Worm (Caenorhabditis elegans) whole organism, mixed stage, embryonic: ENCODE measurements around the gene pod-1.

ENCODE experiments used
- M03D4.4 ChIP-seq: sonication (generic microtip); optimal IDR thresholded peaks from 2 replicates; lab custom pipeline; 2017; ENCODE audit warnings: mild to moderate bottlenecking, missing genetic modification characterization, missing compliant biosample characterization
- bed-3 ChIP-seq: fragments of 200-800 bp; sonication (Bioruptor generic); optimal IDR thresholded peaks from 3 replicates; lab custom pipeline; 2018; ENCODE audit warnings: mild to moderate bottlenecking, missing genetic modification characterization, moderate library complexity, missing compliant biosample characterization
- elt-1 ChIP-seq: sonication (generic microtip); optimal IDR thresholded peaks from 2 replicates; lab custom pipeline; 2017; ENCODE audit warnings: missing genetic modification characterization, mild to moderate bottlenecking, missing compliant biosample characterization, antibody characterized with exemption, moderate library complexity, borderline replicate concordance; ENCODE audit not compliant: insufficient read depth
- nhr-237 ChIP-seq: fragments of 150-350 bp; optimal IDR thresholded peaks from 2 replicates; lab custom pipeline; 2014; ENCODE audit warnings: missing biosample characterization, missing genetic modification characterization
- pha-4 ChIP-seq: fragments of 150-350 bp; optimal IDR thresholded peaks from 2 replicates; lab custom pipeline; 2018; ENCODE audit warnings: missing biosample characterization, missing genetic modification reagents, missing genetic modification characterization
- sem-2 ChIP-seq: fragments of 200-800 bp; sonication (Bioruptor generic); optimal IDR thresholded peaks from 2 replicates; lab custom pipeline; 2018; ENCODE audit warnings: mild to moderate bottlenecking, missing genetic modification characterization, missing compliant biosample characterization
- snpc-4 ChIP-seq: fragments of 150-350 bp; optimal IDR thresholded peaks from 2 replicates; lab custom pipeline; 2014; ENCODE audit warnings: missing biosample characterization, missing genetic modification characterization
- unc-39 ChIP-seq: fragments of 150-350 bp; optimal IDR thresholded peaks from 2 replicates; lab custom pipeline; 2014; ENCODE audit warnings: missing biosample characterization, missing genetic modification characterization
- unc-62 ChIP-seq: fragments of 150-350 bp; optimal IDR thresholded peaks from 2 replicates; lab custom pipeline; 2014; ENCODE audit warnings: missing biosample characterization, missing genetic modification reagents, missing genetic modification characterization

ce11 chrIII:13534704-13535103 is 10.8 kb upstream of the pod-1 start:
- no peak for TF ChIP-seq elt-1 (tag; lab: Kevin White, UChicago)
- TF ChIP-seq unc-39: no peak
- no peak for TF ChIP-seq unc-62
- no peak for TF ChIP-seq pha-4
- TF ChIP-seq bed-3 (GFP tag; lab: Kevin White, UChicago): no peak
- no peak for TF ChIP-seq sem-2 (GFP tag; lab: Kevin White, UChicago)
- TF ChIP-seq snpc-4 (tag; lab: Kevin White, UChicago): no peak
- no peak for TF ChIP-seq nhr-237 (tag; lab: Kevin White, UChicago)
- no peak for TF ChIP-seq M03D4.4 (tag; lab: Kevin White, UChicago)
